Worm (Caenorhabditis elegans) whole organism, late embryonic: ENCODE data around the gene lgc-49.

ENCODE experiments used
- ahr-1 ChIP-seq: sonication (generic microtip); optimal IDR thresholded peaks from 2 replicates; lab custom pipeline; 2016; ENCODE audit warnings: missing genetic modification characterization, missing compliant biosample characterization
- ama-1 ChIP-seq: fragments of 150-350 bp; optimal IDR thresholded peaks from 2 replicates; lab custom pipeline; 2014
- ceh-14 ChIP-seq: sonication (generic microtip); optimal IDR thresholded peaks from 2 replicates; lab custom pipeline; 2016; ENCODE audit warnings: missing genotype, missing genetic modification characterization, missing compliant biosample characterization
- ceh-24 ChIP-seq: sonication (generic microtip); optimal IDR thresholded peaks from 2 replicates; lab custom pipeline; 2016; ENCODE audit warnings: mild to moderate bottlenecking, missing genetic modification characterization, missing compliant biosample characterization
- ceh-31 ChIP-seq: sonication (generic microtip); optimal IDR thresholded peaks from 2 replicates; lab custom pipeline; 2016; ENCODE audit warnings: missing genetic modification characterization, missing compliant biosample characterization
- elt-2 ChIP-seq: sonication (generic microtip); optimal IDR thresholded peaks from 2 replicates; lab custom pipeline; 2016; ENCODE audit warnings: missing genetic modification reagents, missing genetic modification characterization, missing compliant biosample characterization
- fkh-10 ChIP-seq: fragments of 150-350 bp; optimal IDR thresholded peaks from 2 replicates; lab custom pipeline; 2014; ENCODE audit warnings: missing biosample characterization, missing genetic modification reagents, missing genetic modification characterization
- nfya-1 ChIP-seq: sonication (generic microtip); optimal IDR thresholded peaks from 2 replicates; lab custom pipeline; 2017; ENCODE audit warnings: missing genetic modification characterization, mild to moderate bottlenecking, missing compliant biosample characterization, antibody characterized with exemption, moderate library complexity
- pha-4 ChIP-seq: fragments of 150-350 bp; optimal IDR thresholded peaks from 2 replicates; lab custom pipeline; 2018; ENCODE audit warnings: missing biosample characterization, missing genetic modification reagents, missing genetic modification characterization
- rnt-1 ChIP-seq: sonication (generic microtip); optimal IDR thresholded peaks from 2 replicates; lab custom pipeline; 2016; ENCODE audit warnings: missing genetic modification characterization, missing compliant biosample characterization
- sdc-2 ChIP-seq: sonication (generic microtip); optimal IDR thresholded peaks from 2 replicates; lab custom pipeline; 2016; ENCODE audit warnings: missing genotype, missing genetic modification characterization, missing compliant biosample characterization

DNA sequence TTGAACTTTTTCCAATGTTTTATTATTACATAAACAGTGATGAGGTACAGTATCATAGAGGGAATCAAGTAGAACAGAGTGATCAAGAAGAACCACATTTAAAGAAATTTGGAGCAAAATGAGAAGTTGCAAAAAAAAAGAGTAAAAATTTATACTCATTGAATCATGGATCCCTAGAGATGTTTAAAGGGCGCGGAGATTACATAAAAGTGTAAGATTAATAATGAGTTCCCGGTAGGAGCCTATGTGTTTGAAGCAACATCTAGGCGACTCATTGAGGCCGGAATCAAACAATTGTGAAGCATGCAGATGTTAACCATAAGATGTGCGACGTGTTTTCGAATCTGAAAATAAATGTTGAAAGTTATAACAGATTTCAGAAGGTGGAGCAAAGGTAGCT lies 38.8 kb upstream of the lgc-49 start, which contains the start of gene srg-39:
- TF ChIP-seq ama-1 (no peak), ahr-1 (tag; lab: Kevin White, UChicago) (no peak), ceh-31 (tag; lab: Kevin White, UChicago) (no peak), fkh-10 (GFP tag; lab: Kevin White, UChicago) (no peak), elt-2 (tag; lab: Kevin White, UChicago) (no peak), ceh-24 (tag; lab: Kevin White, UChicago) (no peak), sdc-2 (tag; lab: Kevin White, UChicago) (no peak), nfya-1 (no peak), rnt-1 (tag; lab: Kevin White, UChicago) (no peak), pha-4 (tag; lab: Kevin White, UChicago) (no peak), ceh-14 (no peak)
